Worm (Caenorhabditis elegans) whole organism, L1 larva: ENCODE data around the gene F26F4.2.

Experiments
- C16A3.4 ChIP-seq: fragments of 150-350 bp; optimal IDR thresholded peaks from 2 replicates; lab custom pipeline; 2014; ENCODE audit warnings: missing biosample characterization, missing genetic modification characterization
- alr-1 ChIP-seq: fragments of 200-800 bp; sonication (Bioruptor generic); optimal IDR thresholded peaks from 2 replicates; lab custom pipeline; 2018; ENCODE audit warnings: borderline replicate concordance, mild to moderate bottlenecking, missing genetic modification characterization, missing compliant biosample characterization
- blmp-1 ChIP-seq: fragments of 150-350 bp; optimal IDR thresholded peaks from 2 replicates; lab custom pipeline; 2014; ENCODE audit warnings: missing biosample characterization, missing genetic modification characterization
- ceh-82 ChIP-seq, 3 experiments: fragments of 150-350 bp in 1 of 3; sonication (generic microtip) in 2 of 3; optimal IDR thresholded peaks; 2 replicates each; lab custom pipeline; 2014 to 2017; ENCODE audit warnings: missing biosample characterization in 3 of 3, missing genetic modification characterization in 3 of 3
- ceh-88 ChIP-seq: fragments of 200-800 bp; sonication (Bioruptor generic); IDR thresholded peaks from 2 replicates; pipeline ENCODE4 v1.3.6; 2022; ENCODE audit warnings: missing genetic modification characterization, missing compliant biosample characterization
- ceh-90 ChIP-seq: sonication (generic microtip); optimal IDR thresholded peaks from 2 replicates; lab custom pipeline; 2016; ENCODE audit warnings: missing genetic modification characterization, missing compliant biosample characterization
- efl-1 ChIP-seq, 4 experiments: fragments of 150-350 bp; optimal IDR thresholded peaks in 3 of 4; peaks in 1 of 4; 1 replicate in 1 of 4; 2 replicates in 3 of 4; lab custom pipeline; 2014; ENCODE audit warnings: missing biosample characterization in 2 of 4, missing genetic modification characterization in 2 of 4, missing genetic modification reagents in 2 of 4
- efl-3 ChIP-seq: fragments of 200-800 bp; sonication (Bioruptor generic); optimal IDR thresholded peaks from 2 replicates; lab custom pipeline; 2018; ENCODE audit warnings: mild to moderate bottlenecking, missing genetic modification characterization, missing compliant biosample characterization
- egl-27 ChIP-seq, 2 experiments: fragments of 150-350 bp in 1 of 2; sonication (generic microtip); optimal IDR thresholded peaks; 3 replicates each; lab custom pipeline; 2017 to 2018; ENCODE audit warnings: missing biosample characterization in 2 of 2, missing genetic modification characterization in 2 of 2, missing genetic modification reagents in 2 of 2
- elt-2 ChIP-seq: sonication (generic microtip); optimal IDR thresholded peaks from 2 replicates; lab custom pipeline; 2016; ENCODE audit warnings: missing genetic modification characterization, mild to moderate bottlenecking, inconsistent platforms, missing compliant biosample characterization, missing genetic modification reagents
- elt-3 ChIP-seq, 6 experiments: fragments of 150-350 bp in 1 of 6; sonication (generic microtip); optimal IDR thresholded peaks; 2 replicates each; lab custom pipeline; 2017 to 2018; ENCODE audit warnings: missing biosample characterization in 6 of 6, missing genetic modification characterization in 6 of 6, inconsistent platforms in 1 of 6
- fkh-8 ChIP-seq: sonication (generic microtip); optimal IDR thresholded peaks from 2 replicates; lab custom pipeline; 2016; ENCODE audit warnings: mild to moderate bottlenecking, missing genetic modification characterization, missing compliant biosample characterization
- hlh-17 ChIP-seq: fragments of 200-800 bp; sonication (Bioruptor generic); optimal IDR thresholded peaks from 2 replicates; lab custom pipeline; 2018; ENCODE audit warnings: missing genetic modification characterization, mild to moderate bottlenecking, missing compliant biosample characterization, moderate library complexity, borderline replicate concordance
- hlh-4 ChIP-seq: sonication (generic microtip); optimal IDR thresholded peaks from 2 replicates; lab custom pipeline; 2016; ENCODE audit warnings: mild to moderate bottlenecking, missing genetic modification characterization, missing compliant biosample characterization
- hpl-2 ChIP-seq: fragments of 150-350 bp; optimal IDR thresholded peaks from 2 replicates; lab custom pipeline; 2014; ENCODE audit warnings: missing biosample characterization, missing genetic modification reagents, missing genetic modification characterization
- isw-1 ChIP-seq: fragments of 200-800 bp; sonication (Bioruptor generic); IDR thresholded peaks from 2 replicates; pipeline ENCODE4 v1.3.6; 2022; ENCODE audit warnings: missing genetic modification characterization, missing compliant biosample characterization
- jun-1 ChIP-seq: fragments of 150-350 bp; optimal IDR thresholded peaks from 2 replicates; lab custom pipeline; 2014; ENCODE audit warnings: missing biosample characterization, missing genetic modification reagents, missing genetic modification characterization
- lin-13 ChIP-seq: fragments of 150-350 bp; optimal IDR thresholded peaks from 2 replicates; lab custom pipeline; 2014; ENCODE audit warnings: missing biosample characterization, missing genetic modification reagents, missing genetic modification characterization
- lin-14 ChIP-seq: fragments of 200-800 bp; sonication (Bioruptor generic); optimal IDR thresholded peaks from 2 replicates; lab custom pipeline; 2018; ENCODE audit warnings: mild to moderate bottlenecking, missing genetic modification characterization, moderate library complexity, missing compliant biosample characterization
- lin-15B ChIP-seq: fragments of 150-350 bp; sonication (generic microtip); optimal IDR thresholded peaks from 3 replicates; lab custom pipeline; 2014; ENCODE audit warnings: missing biosample characterization, missing genetic modification characterization
- lin-39 ChIP-seq: fragments of 150-350 bp; optimal IDR thresholded peaks from 2 replicates; lab custom pipeline; 2014; ENCODE audit warnings: missing biosample characterization, missing genetic modification reagents, missing genetic modification characterization
- lir-3 ChIP-seq: sonication (generic microtip); optimal IDR thresholded peaks from 2 replicates; lab custom pipeline; 2016; ENCODE audit warnings: mild to moderate bottlenecking, missing genetic modification characterization, moderate library complexity, missing compliant biosample characterization; ENCODE audit not compliant: poor library complexity
- lsy-2 ChIP-seq, 2 experiments: fragments of 150-350 bp; optimal IDR thresholded peaks; 2 replicates each; lab custom pipeline; 2014; ENCODE audit warnings: missing biosample characterization in 2 of 2, missing genetic modification characterization in 2 of 2
- mab-9 ChIP-seq: fragments of 200-800 bp; sonication (Bioruptor generic); IDR thresholded peaks from 2 replicates; pipeline ENCODE4 v1.3.6; 2022; ENCODE audit warnings: missing genetic modification reagents, missing genetic modification characterization, missing compliant biosample characterization
- mep-1 ChIP-seq: fragments of 150-350 bp; optimal IDR thresholded peaks from 2 replicates; lab custom pipeline; 2014; ENCODE audit warnings: missing biosample characterization, missing genetic modification characterization
- nhr-11 ChIP-seq: fragments of 150-350 bp; optimal IDR thresholded peaks from 2 replicates; lab custom pipeline; 2014; ENCODE audit warnings: missing biosample characterization, missing genetic modification characterization
- nhr-19 ChIP-seq: fragments of 200-800 bp; sonication (Bioruptor generic); conservative IDR thresholded peaks from 2 replicates; pipeline ENCODE4 v1.3.6; 2022; ENCODE audit warnings: missing genetic modification characterization, missing compliant biosample characterization
- nhr-47 ChIP-seq: sonication (generic microtip); optimal IDR thresholded peaks from 2 replicates; lab custom pipeline; 2016; ENCODE audit warnings: mild to moderate bottlenecking, missing genetic modification characterization, moderate library complexity, missing compliant biosample characterization
- nhr-76 ChIP-seq: sonication (generic microtip); optimal IDR thresholded peaks from 2 replicates; lab custom pipeline; 2017; ENCODE audit warnings: missing biosample characterization, missing genetic modification characterization
- nhr-77 ChIP-seq: fragments of 150-350 bp; optimal IDR thresholded peaks from 2 replicates; lab custom pipeline; 2014; ENCODE audit warnings: missing biosample characterization, missing genetic modification characterization
- nhr-84 ChIP-seq: sonication (generic microtip); optimal IDR thresholded peaks from 2 replicates; lab custom pipeline; 2017; ENCODE audit warnings: missing biosample characterization, missing genetic modification characterization
- nhr-90 ChIP-seq: sonication (generic microtip); optimal IDR thresholded peaks from 2 replicates; lab custom pipeline; 2016; ENCODE audit warnings: mild to moderate bottlenecking, missing genetic modification characterization, missing compliant biosample characterization; ENCODE audit not compliant: poor library complexity
- pag-3 ChIP-seq: sonication (generic microtip); optimal IDR thresholded peaks from 2 replicates; lab custom pipeline; 2017; ENCODE audit warnings: missing genetic modification characterization, mild to moderate bottlenecking, missing compliant biosample characterization, antibody characterized with exemption, borderline replicate concordance; ENCODE audit not compliant: insufficient read depth
- pax-3 ChIP-seq: fragments of 200-800 bp; sonication (Bioruptor generic); optimal IDR thresholded peaks from 2 replicates; lab custom pipeline; 2018; ENCODE audit warnings: mild to moderate bottlenecking, missing genetic modification characterization, moderate library complexity, missing compliant biosample characterization
- snpc-4 ChIP-seq: fragments of 150-350 bp; optimal IDR thresholded peaks from 2 replicates; lab custom pipeline; 2014; ENCODE audit warnings: missing biosample characterization, missing genetic modification characterization
- snu-23 ChIP-seq: sonication (generic microtip); optimal IDR thresholded peaks from 2 replicates; lab custom pipeline; 2016; ENCODE audit warnings: missing genetic modification characterization, missing compliant biosample characterization
- sox-4 ChIP-seq: sonication (generic microtip); optimal IDR thresholded peaks from 2 replicates; lab custom pipeline; 2016; ENCODE audit warnings: missing genetic modification characterization, missing compliant biosample characterization
- sup-37 ChIP-seq: fragments of 200-800 bp; sonication (Bioruptor generic); optimal IDR thresholded peaks from 2 replicates; lab custom pipeline; 2018; ENCODE audit warnings: mild to moderate bottlenecking, missing genetic modification characterization, missing compliant biosample characterization
- swsn-7 ChIP-seq: sonication (generic microtip); optimal IDR thresholded peaks from 2 replicates; lab custom pipeline; 2016; ENCODE audit warnings: missing genetic modification characterization, missing compliant biosample characterization
- tbx-2 ChIP-seq: sonication (generic microtip); optimal IDR thresholded peaks from 2 replicates; lab custom pipeline; 2016; ENCODE audit warnings: missing genetic modification characterization, missing compliant biosample characterization
- tlp-1 ChIP-seq: fragments of 150-350 bp; optimal IDR thresholded peaks from 2 replicates; lab custom pipeline; 2014; ENCODE audit warnings: missing biosample characterization, missing genetic modification characterization
- unc-130 ChIP-seq: fragments of 150-350 bp; optimal IDR thresholded peaks from 2 replicates; lab custom pipeline; 2017; ENCODE audit warnings: missing biosample characterization, missing genetic modification characterization, inconsistent platforms
- unc-62 ChIP-seq: fragments of 150-350 bp; optimal IDR thresholded peaks from 2 replicates; lab custom pipeline; 2014; ENCODE audit warnings: missing biosample characterization, missing genetic modification reagents, missing genetic modification characterization
- unc-98 ChIP-seq: fragments of 200-800 bp; sonication (Bioruptor generic); IDR thresholded peaks from 2 replicates; pipeline ENCODE4 v1.3.6; 2022; ENCODE audit warnings: missing genetic modification characterization, missing compliant biosample characterization
- zip-4 ChIP-seq: fragments of 200-800 bp; sonication (Bioruptor generic); optimal IDR thresholded peaks from 2 replicates; lab custom pipeline; 2018; ENCODE audit warnings: mild to moderate bottlenecking, missing genetic modification characterization, moderate library complexity, missing compliant biosample characterization
- ztf-11 ChIP-seq, 2 experiments: sonication (generic microtip); optimal IDR thresholded peaks; 2 replicates each; lab custom pipeline; 2016 to 2017; ENCODE audit warnings: missing genetic modification characterization in 2 of 2, missing biosample characterization in 1 of 2, missing compliant biosample characterization in 1 of 2
- ztf-4 ChIP-seq: fragments of 150-350 bp; optimal IDR thresholded peaks from 2 replicates; lab custom pipeline; 2014; ENCODE audit warnings: missing biosample characterization, missing genetic modification characterization

Gene F26F4.2

ce11 chrIII:4917077-4917476 lies 6.0 kb downstream of the F26F4.2 start, which contains the start of gene rars-1:
Gene rars-1 (minus strand): TSS chrIII:4917177.
- no peak for TF ChIP-seq ztf-11 (tag; optimal IDR thresholded peaks at IDR 0.05; lab: Kevin White, UChicago)
- TF ChIP-seq efl-1 (optimal IDR thresholded peaks at IDR 0.05; lab: Kevin White, UChicago) = no peak
- peak in 1 of 2 experiments; percentile 52 for TF ChIP-seq efl-1 (GFP tag; optimal IDR thresholded peaks at IDR 0.05 in 1 of 2; lab: Kevin White, UChicago)

- TF ChIP-seq ceh-82 (tag; optimal IDR thresholded peaks at IDR 0.05; lab: Kevin White, UChicago) (peak in 2 of 3 experiments; percentile 28 to 71), ztf-11 (tag; optimal IDR thresholded peaks at IDR 0.05; lab: Kevin White, UChicago) (no peak), isw-1 (GFP tag; lab: Robert Waterston, UW) (peak; percentile 2; the same call in 1 of the 2 replicates), hlh-17 (GFP tag; lab: Kevin White, UChicago) (no peak), zip-4 (GFP tag; lab: Kevin White, UChicago) (peak; percentile 22), alr-1 (no peak), sox-4 (no peak), pax-3 (no peak), ceh-88 (no peak), nhr-11 (tag; lab: Kevin White, UChicago) (no peak), snu-23 (GFP tag; lab: Kevin White, UChicago) (peak; percentile 54), lin-15B (peak; percentile 46), tbx-2 (tag; lab: Kevin White, UChicago) (peak; percentile 38), lin-39 (tag; lab: Kevin White, UChicago) (no peak), mab-9 (GFP tag; lab: Robert Waterston, UW) (no peak), nhr-47 (tag; lab: Kevin White, UChicago) (peak; percentile 52), ceh-90 (tag; lab: Kevin White, UChicago) (peak; percentile 27), egl-27 (tag; optimal IDR thresholded peaks at IDR 0.05; lab: Kevin White, UChicago) (no peak), unc-130 (tag; lab: Kevin White, UChicago) (peak; percentile 26), nhr-19 (peak; percentile 35), fkh-8 (tag; lab: Kevin White, UChicago) (peak; percentile 32), unc-98 (GFP tag; lab: Robert Waterston, UW) (no peak), nhr-77 (peak; percentile 20), nhr-90 (tag; lab: Kevin White, UChicago) (peak; percentile 17), swsn-7 (peak; percentile 29), elt-2 (tag; lab: Kevin White, UChicago) (no peak), hlh-4 (tag; lab: Kevin White, UChicago) (no peak), jun-1 (tag; lab: Kevin White, UChicago) (no peak), snpc-4 (no peak), lin-14 (GFP tag; lab: Kevin White, UChicago) (no peak), efl-1 (optimal IDR thresholded peaks at IDR 0.05; lab: Kevin White, UChicago) (peak; percentile 87 to 93), efl-1 (GFP tag; optimal IDR thresholded peaks at IDR 0.05 in 1 of 2; lab: Kevin White, UChicago) (peak; percentile 93 to 99), blmp-1 (tag; lab: Kevin White, UChicago) (peak; percentile 77), lin-13 (GFP tag; lab: Kevin White, UChicago) (peak; percentile 38), pag-3 (tag; lab: Kevin White, UChicago) (no peak), mep-1 (tag; lab: Kevin White, UChicago) (no peak), sup-37 (GFP tag; lab: Kevin White, UChicago) (no peak), lsy-2 (tag; optimal IDR thresholded peaks at IDR 0.05; lab: Kevin White, UChicago) (peak; percentile 56 to 80), elt-3 (tag; optimal IDR thresholded peaks at IDR 0.05; lab: Kevin White, UChicago) (peak in 1 of 6 experiments; percentile 23), lir-3 (peak; percentile 37), ztf-4 (peak; percentile 7), tlp-1 (tag; lab: Kevin White, UChicago) (no peak), unc-62 (no peak), nhr-76 (tag; lab: Kevin White, UChicago) (no peak), C16A3.4 (peak; percentile 69), efl-3 (GFP tag; lab: Kevin White, UChicago) (no peak), hpl-2 (GFP tag; lab: Kevin White, UChicago) (peak; percentile 19), nhr-84 (tag; lab: Kevin White, UChicago) (no peak)
These were observed 7.1 kb downstream of the F26F4.2 start, which contains the start of gene rpb-8 for ce11 chrIII:4917960-4918712. Gene rpb-8 (minus strand): TSS chrIII:4918008.
